Worm (Caenorhabditis elegans): Measurements from ENCODE around the gene B0034.4.

The B0034.4 gene

ce11 chrII:5918149-5918697, 51.1 kb downstream of the B0034.4 start, which contains the start of gene ptp-2 (continued):
- TF ChIP-seq unc-55 (GFP tag; optimal IDR thresholded peaks at IDR 0.05) (no peak), pros-1 (tag; optimal IDR thresholded peaks at IDR 0.05) (no peak), elt-4 (tag; optimal IDR thresholded peaks at IDR 0.05) (no peak), unc-3 (GFP tag; conservative IDR thresholded peaks at IDR 0.05) (0 out of 2 replicates have a peak, but pooled peaks have one; percentile 8), unc-3 (tag; optimal IDR thresholded peaks at IDR 0.05) (no peak), elt-2 (tag; optimal IDR thresholded peaks at IDR 0.05) (peak; percentile 21), odd-2 (tag; optimal IDR thresholded peaks at IDR 0.05) (no peak), ahr-1 (tag; optimal IDR thresholded peaks at IDR 0.05) (no peak), gmeb-2 (tag; optimal IDR thresholded peaks at IDR 0.05) (no peak), unc-42 (tag; optimal IDR thresholded peaks at IDR 0.05) (peak; percentile 81), ceh-9 (tag; optimal IDR thresholded peaks at IDR 0.05) (no peak), syd-9 (tag; optimal IDR thresholded peaks at IDR 0.05) (no peak), npax-4 (tag; optimal IDR thresholded peaks at IDR 0.05) (no peak), ceh-14 (tag; optimal IDR thresholded peaks at IDR 0.05) (no peak), ceh-2 (tag; optimal IDR thresholded peaks at IDR 0.05) (no peak), tbx-2 (tag; optimal IDR thresholded peaks at IDR 0.05) (no peak), unc-86 (tag; optimal IDR thresholded peaks at IDR 0.05) (no peak), lim-6 (tag; optimal IDR thresholded peaks at IDR 0.05) (no peak), rnt-1 (tag; optimal IDR thresholded peaks at IDR 0.05) (no peak), nfya-1 (tag; optimal IDR thresholded peaks at IDR 0.05) (no peak), ceh-6 (GFP tag; optimal IDR thresholded peaks at IDR 0.05) (no peak), C08G9.2 (tag; optimal IDR thresholded peaks at IDR 0.05) (no peak)

Data from whole organism, late embryonic.